Fruit fly (Drosophila melanogaster): ENCODE data around the gene CG10973.

The CG10973 gene

DNA sequence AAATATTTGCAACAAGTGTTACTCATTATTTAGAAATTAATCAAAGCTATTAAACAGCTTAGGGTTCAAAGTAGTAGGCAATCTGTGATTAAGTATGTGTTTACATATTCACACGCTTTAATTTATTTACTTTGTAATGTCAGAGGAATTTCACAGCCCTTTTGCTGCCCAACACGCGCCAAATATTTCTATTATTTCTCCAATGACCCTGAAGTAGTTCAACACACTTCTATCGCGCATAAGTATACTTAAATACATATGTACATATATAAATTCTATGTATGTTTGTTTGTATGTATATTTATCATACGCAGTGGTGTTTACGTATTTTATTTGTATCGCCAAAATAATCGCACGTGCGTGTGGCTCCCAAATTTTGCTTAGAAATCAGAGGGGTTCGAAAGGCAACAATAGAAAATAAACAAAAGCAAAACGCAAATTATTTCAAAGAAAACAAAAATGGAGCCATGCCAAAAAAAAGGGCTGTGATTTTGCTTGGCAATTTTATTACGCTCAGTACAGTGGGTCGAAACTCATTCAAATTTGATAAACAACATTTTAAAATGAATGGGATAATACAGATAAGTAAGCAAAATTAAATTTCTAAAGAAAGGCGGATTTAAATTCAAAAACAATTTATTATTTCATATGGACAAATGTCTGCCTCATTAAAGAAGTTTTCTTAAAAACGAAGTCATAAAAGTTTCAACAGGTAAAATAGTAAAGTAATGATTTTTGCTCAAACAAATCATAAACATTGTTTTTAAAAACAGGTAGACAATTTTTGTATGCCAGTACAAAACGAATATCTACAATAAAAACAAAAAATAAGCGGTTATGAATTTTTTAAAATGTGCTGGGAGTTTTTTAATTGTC, 48.8 kb upstream of the CG10973 start:
- TF ChIP-seq HLH106 (tag; optimal IDR thresholded peaks at IDR 0.05) (peak; percentile 25), Hr83 (GFP tag; optimal IDR thresholded peaks at IDR 0.05; ENCODE audit: poor library complexity, severe bottlenecking) (no peak), h (GFP tag; optimal IDR thresholded peaks at IDR 0.05) (no peak), pan (optimal IDR thresholded peaks at IDR 0.05) (no peak), ey (GFP tag; optimal IDR thresholded peaks at IDR 0.05) (peak; percentile 26), foxo (GFP tag; optimal IDR thresholded peaks at IDR 0.05) (peak in 1 of 2 experiments; percentile 28), sv (GFP tag; optimal IDR thresholded peaks at IDR 0.05) (peak; percentile 79), GATAd (GFP tag; optimal IDR thresholded peaks at IDR 0.05) (no peak), Hr78 (GFP tag; optimal IDR thresholded peaks at IDR 0.05) (no peak), rgr (GFP tag; optimal IDR thresholded peaks at IDR 0.05) (peak; percentile 43), Sp1 (GFP tag; optimal IDR thresholded peaks at IDR 0.05) (peak; percentile 13), N (GFP tag; optimal IDR thresholded peaks at IDR 0.05) (no peak), CG32264 (GFP tag; optimal IDR thresholded peaks at IDR 0.05) (no peak), fru (GFP tag; optimal IDR thresholded peaks at IDR 0.05) (peak; percentile 55)

DNA sequence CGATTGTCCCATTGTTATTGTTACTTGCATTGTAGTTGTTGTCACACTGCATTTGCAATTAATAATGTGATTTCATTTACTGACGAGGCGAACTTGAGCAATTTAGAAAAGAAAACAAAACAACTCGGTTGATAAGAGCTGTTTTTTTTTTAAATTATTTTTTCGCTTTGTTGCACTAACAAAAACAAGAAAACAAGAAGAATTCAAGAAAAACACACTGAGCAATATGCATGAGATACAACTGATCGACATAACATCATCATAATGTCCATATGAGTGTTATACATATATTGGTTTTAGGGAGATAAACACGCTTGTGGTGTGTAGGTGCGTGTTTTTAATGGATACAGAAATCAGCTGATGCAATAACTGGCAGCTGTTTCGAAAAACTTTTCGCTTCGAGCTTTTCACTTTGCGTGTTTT, 47.9 kb upstream of the CG10973 start:
- TF ChIP-seq woc (GFP tag; optimal IDR thresholded peaks at IDR 0.05): peak; percentile 20
- peak; percentile 23 for TF ChIP-seq Hr83 (GFP tag; optimal IDR thresholded peaks at IDR 0.05; ENCODE audit: poor library complexity, severe bottlenecking)
- TF ChIP-seq fru (GFP tag; optimal IDR thresholded peaks at IDR 0.05): peak; percentile 5
- peak; percentile 11 for TF ChIP-seq OdsH (GFP tag; optimal IDR thresholded peaks at IDR 0.05)
- no peak for TF ChIP-seq brk (GFP tag; optimal IDR thresholded peaks at IDR 0.05)
- TF ChIP-seq Rel (GFP tag; optimal IDR thresholded peaks at IDR 0.05): no peak
- TF ChIP-seq Rel (tag; optimal IDR thresholded peaks at IDR 0.05): peak; percentile 37
- no peak for TF ChIP-seq sv (GFP tag; optimal IDR thresholded peaks at IDR 0.05)
- peak; percentile 39 for TF ChIP-seq rgr (GFP tag; optimal IDR thresholded peaks at IDR 0.05)
- TF ChIP-seq HLH106 (tag; optimal IDR thresholded peaks at IDR 0.05): no peak
- peak; percentile 2 for TF ChIP-seq Sp1 (GFP tag; optimal IDR thresholded peaks at IDR 0.05)
- TF ChIP-seq h (GFP tag; optimal IDR thresholded peaks at IDR 0.05): peak; percentile 26

DNA sequence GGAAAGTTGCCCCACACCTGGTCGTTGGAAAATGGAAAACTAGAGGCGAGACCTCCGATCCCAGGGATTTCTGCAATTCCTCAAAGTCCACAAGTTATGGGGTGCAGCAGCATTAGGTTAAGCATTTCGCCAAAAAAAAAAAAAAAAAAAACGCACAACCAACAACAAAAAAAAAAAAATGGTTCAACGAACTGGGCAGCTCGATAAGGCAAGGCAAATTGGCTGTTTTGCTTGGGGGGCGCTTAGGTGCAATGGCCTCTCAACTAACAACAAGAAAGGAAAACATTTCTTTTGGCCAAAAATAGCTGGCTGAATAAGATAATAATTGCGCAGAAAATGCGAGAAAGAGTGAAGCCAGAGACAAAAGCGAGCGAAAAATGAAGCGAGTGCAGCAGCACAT, 45.6 kb upstream of the CG10973 start:
- TF ChIP-seq Vsx2 (GFP tag; optimal IDR thresholded peaks at IDR 0.05; ENCODE audit: partially characterized antibody) (peak; percentile 60), dl (GFP tag; optimal IDR thresholded peaks at IDR 0.05; ENCODE audit: insufficient read depth in 1 of 2, partially characterized antibody in 2 of 2) (no peak), Myc (optimal IDR thresholded peaks at IDR 0.05) (no peak), N (GFP tag; optimal IDR thresholded peaks at IDR 0.05) (no peak)

DNA sequence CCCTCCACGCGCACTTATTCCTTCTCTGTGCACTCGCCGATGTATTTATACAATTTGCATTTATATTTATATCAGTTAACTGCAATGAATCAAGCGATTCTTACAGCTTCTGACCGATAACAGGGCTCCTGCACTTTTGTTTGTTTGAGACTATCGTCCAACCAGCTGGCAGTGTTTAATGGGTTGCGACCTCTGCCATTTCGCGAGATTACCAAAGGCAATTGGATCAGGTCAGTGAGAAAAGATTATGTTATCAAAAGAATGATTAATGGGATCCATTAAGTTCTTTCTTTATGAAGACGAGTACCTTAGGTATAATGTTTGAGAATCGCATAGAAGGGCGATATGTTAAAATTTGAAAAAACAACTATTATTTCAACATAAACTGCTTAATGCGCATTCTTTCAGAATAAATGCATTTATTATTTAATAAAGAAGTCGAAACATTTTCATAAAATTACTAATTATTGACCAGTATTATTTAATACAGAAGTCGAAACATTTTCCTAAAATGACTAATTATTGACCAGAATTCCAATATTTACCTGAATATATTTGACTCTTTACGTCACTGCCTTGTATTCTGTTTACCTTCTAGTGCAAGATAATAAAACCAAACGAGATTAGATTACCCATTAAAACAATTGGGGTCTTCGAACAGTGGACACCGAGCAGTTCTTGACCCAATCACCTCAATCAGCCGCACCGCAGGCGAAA, 45.0 kb upstream of the CG10973 start:
- no peak for TF ChIP-seq dsf (GFP tag; optimal IDR thresholded peaks at IDR 0.05; ENCODE audit: borderline replicate concordance)
- no peak for TF ChIP-seq ey (GFP tag; optimal IDR thresholded peaks at IDR 0.05)
- no peak for TF ChIP-seq Hnf4 (GFP tag; optimal IDR thresholded peaks at IDR 0.05)

DNA sequence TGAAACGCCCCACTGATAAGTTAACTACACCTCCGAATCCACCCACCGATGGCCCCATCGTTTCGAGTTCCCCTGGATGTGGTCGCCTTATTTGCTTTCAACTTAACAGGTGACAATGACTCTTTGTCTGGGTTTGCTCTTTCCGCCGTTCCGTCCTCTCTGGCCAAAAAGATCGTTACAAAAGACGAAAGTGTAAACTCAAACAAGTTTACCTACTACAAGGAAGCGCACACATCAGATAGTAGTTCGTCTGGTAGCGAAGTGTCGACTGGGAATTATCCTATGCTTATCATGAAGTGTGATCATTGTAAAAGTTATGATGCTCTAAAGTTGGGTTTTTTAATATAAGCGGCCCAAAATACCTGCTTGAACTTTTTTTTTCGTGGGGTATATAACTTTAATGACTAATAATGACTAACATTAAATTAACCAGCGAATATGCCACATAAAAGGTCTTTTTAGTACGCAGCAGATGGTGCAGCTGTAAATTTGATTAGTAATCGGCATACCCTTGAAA, 44.3 kb upstream of the CG10973 start:
- TF ChIP-seq dmrt93B (GFP tag; optimal IDR thresholded peaks at IDR 0.05) (no peak), Sp1 (GFP tag; optimal IDR thresholded peaks at IDR 0.05) (peak; percentile 3), dsf (GFP tag; optimal IDR thresholded peaks at IDR 0.05; ENCODE audit: borderline replicate concordance) (no peak), HLH106 (tag; optimal IDR thresholded peaks at IDR 0.05) (no peak), sv (GFP tag; optimal IDR thresholded peaks at IDR 0.05) (no peak), Dfd (GFP tag; optimal IDR thresholded peaks at IDR 0.05) (no peak), Abd-B (GFP tag; optimal IDR thresholded peaks at IDR 0.05) (no peak), Hr78 (GFP tag; optimal IDR thresholded peaks at IDR 0.05) (no peak), tai (GFP tag; optimal IDR thresholded peaks at IDR 0.05) (no peak), lola (GFP tag; optimal IDR thresholded peaks at IDR 0.05) (no peak), OdsH (GFP tag; optimal IDR thresholded peaks at IDR 0.05) (no peak), Rel (GFP tag; optimal IDR thresholded peaks at IDR 0.05) (no peak), Rel (tag; optimal IDR thresholded peaks at IDR 0.05) (no peak), brk (GFP tag; optimal IDR thresholded peaks at IDR 0.05) (no peak), Vsx2 (GFP tag; optimal IDR thresholded peaks at IDR 0.05; ENCODE audit: partially characterized antibody) (no peak), Mio (GFP tag; optimal IDR thresholded peaks at IDR 0.05) (no peak), rgr (GFP tag; optimal IDR thresholded peaks at IDR 0.05) (no peak), Dif (GFP tag; optimal IDR thresholded peaks at IDR 0.05; ENCODE audit: partially characterized antibody) (no peak), dl (GFP tag; optimal IDR thresholded peaks at IDR 0.05; ENCODE audit: insufficient read depth in 1 of 2, partially characterized antibody in 2 of 2) (no peak), woc (GFP tag; optimal IDR thresholded peaks at IDR 0.05) (no peak), CG32264 (GFP tag; optimal IDR thresholded peaks at IDR 0.05) (no peak), Jra (GFP tag; optimal IDR thresholded peaks at IDR 0.05) (no peak), Myc (optimal IDR thresholded peaks at IDR 0.05) (no peak), sage (GFP tag; optimal IDR thresholded peaks at IDR 0.05) (no peak), fru (GFP tag; optimal IDR thresholded peaks at IDR 0.05) (peak; percentile 54), psq (GFP tag; optimal IDR thresholded peaks at IDR 0.05) (peak; percentile 20), h (GFP tag; optimal IDR thresholded peaks at IDR 0.05) (peak; percentile 16), foxo (GFP tag; optimal IDR thresholded peaks at IDR 0.05) (no peak), usp (GFP tag; optimal IDR thresholded peaks at IDR 0.05) (no peak), jim (GFP tag; optimal IDR thresholded peaks at IDR 0.05) (no peak)

Data from whole organism, wandering third instar larva.